Fruit fly (Drosophila melanogaster): ENCODE data around the gene CG43759.

The CG43759 gene

DNA sequence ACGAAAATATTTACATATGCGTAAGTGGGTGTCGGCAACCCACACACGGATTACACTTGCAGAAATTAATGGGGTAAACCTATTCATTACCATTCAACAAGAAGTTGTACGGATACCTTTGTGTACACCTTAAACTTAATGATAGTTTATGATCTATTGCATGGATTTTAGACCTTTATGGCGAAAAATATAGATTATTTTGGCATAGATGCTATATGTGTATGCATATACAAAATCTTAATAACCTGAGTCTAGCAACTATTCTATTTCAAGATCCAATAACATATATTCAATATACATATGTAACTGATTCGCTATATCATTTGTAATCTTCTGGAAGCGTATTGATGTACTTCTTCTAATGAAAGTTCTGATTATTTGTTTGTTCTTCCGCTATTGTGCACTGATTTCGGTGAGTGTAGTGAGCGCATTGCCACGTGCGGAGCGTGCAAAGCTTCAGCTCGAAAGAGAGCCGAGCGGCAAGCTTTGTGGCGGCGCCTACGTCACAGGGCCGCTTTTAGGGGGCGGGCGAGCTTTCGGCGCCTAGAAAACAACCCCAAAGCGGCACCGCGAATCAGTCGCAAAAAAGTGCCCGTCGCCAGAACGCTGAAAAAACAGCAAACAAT is 30.2 kb upstream of the CG43759 start, which contains the start of gene CG7378:
TSS of gene CG7378 (plus strand) at position 576 of the 626 bp plus-strand sequence.
- TF ChIP-seq Pif1B (GFP tag; optimal IDR thresholded peaks at IDR 0.05): no peak
- no peak for TF ChIP-seq CG15710 (tag; optimal IDR thresholded peaks at IDR 0.05)
- no peak for TF ChIP-seq CG9948 (tag; optimal IDR thresholded peaks at IDR 0.05)
- no peak for TF ChIP-seq CG34367 (tag; optimal IDR thresholded peaks at IDR 0.05)
- TF ChIP-seq rn (GFP tag; IDR thresholded peaks at IDR 0.05): no peak
- TF ChIP-seq CG17806 (tag; optimal IDR thresholded peaks at IDR 0.05): no peak
- TF ChIP-seq CG13204 (GFP tag; optimal IDR thresholded peaks at IDR 0.05): no peak
- TF ChIP-seq CG10348 (GFP tag; IDR thresholded peaks at IDR 0.05): no peak
- no peak for TF ChIP-seq CG8301 (tag; optimal IDR thresholded peaks at IDR 0.05)
- no peak for TF ChIP-seq CG8159 (tag; optimal IDR thresholded peaks at IDR 0.05)
- TF ChIP-seq Pif1A (GFP tag; optimal IDR thresholded peaks at IDR 0.05): no peak
- TF ChIP-seq CG14655 (GFP tag; optimal IDR thresholded peaks at IDR 0.05): no peak

DNA sequence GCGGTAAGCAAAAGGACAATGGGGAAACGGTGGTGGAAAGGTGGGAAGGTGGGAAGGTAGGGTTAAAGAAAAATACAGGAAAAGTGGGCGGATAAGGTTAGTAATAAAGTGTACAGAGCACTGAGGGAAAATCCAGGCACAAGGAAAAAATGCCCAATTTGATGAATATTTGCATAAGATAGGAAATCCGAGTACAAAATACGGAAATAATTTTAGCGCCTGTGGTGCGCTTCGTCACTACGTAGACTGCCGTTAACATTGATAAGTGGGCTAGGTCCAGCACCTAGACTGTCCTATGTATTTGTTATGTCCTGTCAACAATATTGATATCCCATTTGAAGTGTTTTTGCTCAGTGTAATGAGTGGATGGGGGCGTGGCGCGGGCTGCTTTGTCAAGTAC is 29.2 kb upstream of the CG43759 start:
- TF ChIP-seq CG34367 (tag; optimal IDR thresholded peaks at IDR 0.05) (no peak), CG8159 (tag; optimal IDR thresholded peaks at IDR 0.05) (no peak), CG12605 (GFP tag; IDR thresholded peaks at IDR 0.05) (no peak), Snoo (tag; optimal IDR thresholded peaks at IDR 0.05) (no peak), D1 (tag; optimal IDR thresholded peaks at IDR 0.05) (no peak), Pif1B (GFP tag; optimal IDR thresholded peaks at IDR 0.05) (no peak)

DNA sequence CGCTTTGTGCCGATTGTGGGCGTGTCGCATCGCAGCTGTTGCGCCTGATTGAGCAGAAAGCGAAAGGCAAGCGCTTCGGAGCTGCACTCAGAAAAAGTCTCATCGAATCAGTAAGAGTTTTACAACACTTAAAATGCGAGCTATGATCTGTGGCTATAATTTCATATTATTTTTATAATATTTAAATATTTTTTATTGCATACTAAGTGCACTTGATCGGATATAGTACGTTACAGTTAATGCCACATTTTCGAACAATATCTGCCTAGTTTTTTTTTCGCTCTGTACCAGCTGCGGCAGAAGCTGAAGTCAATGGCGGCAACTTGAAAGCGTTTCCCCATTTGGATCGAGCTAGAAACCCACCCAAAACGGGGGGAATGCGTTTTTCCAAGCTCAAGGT is 27.3 kb upstream of the CG43759 start:
- TF ChIP-seq CG8159 (tag; optimal IDR thresholded peaks at IDR 0.05) (no peak), CG34367 (tag; optimal IDR thresholded peaks at IDR 0.05) (no peak), Snoo (tag; optimal IDR thresholded peaks at IDR 0.05) (no peak), Pif1B (GFP tag; optimal IDR thresholded peaks at IDR 0.05) (no peak), fd96Ca (GFP tag; IDR thresholded peaks at IDR 0.05) (peak; percentile 11; the same call in 1 of the 3 replicates)

DNA sequence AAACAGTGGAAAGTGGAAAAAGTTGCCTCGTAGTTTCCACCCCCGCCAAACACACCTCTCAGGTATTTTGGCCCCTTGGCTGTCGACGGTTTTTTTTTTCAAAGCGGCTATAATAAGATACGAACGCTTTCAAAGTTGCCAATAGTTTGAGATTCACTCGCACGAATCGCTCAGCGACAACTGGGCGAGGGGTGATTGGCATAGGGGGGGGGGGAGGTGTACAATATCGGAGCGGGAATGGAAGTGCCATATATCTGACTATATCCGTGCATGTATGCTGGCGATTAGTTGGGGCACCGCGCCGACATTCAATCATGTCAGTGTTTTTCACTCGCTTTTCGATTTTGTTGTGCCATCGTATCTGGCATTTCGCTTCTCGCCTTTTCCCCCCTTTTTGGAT is 25.0 kb upstream of the CG43759 start:
- TF ChIP-seq EcR (GFP tag; optimal IDR thresholded peaks at IDR 0.05): no peak
- TF ChIP-seq rn (GFP tag; IDR thresholded peaks at IDR 0.05): no peak
- no peak for TF ChIP-seq CG13204 (GFP tag; optimal IDR thresholded peaks at IDR 0.05)
- TF ChIP-seq CG15710 (tag; optimal IDR thresholded peaks at IDR 0.05): no peak
- TF ChIP-seq CG17806 (tag; optimal IDR thresholded peaks at IDR 0.05): no peak
- no peak for TF ChIP-seq CG34367 (tag; optimal IDR thresholded peaks at IDR 0.05)
- TF ChIP-seq CG8159 (tag; optimal IDR thresholded peaks at IDR 0.05): no peak
- TF ChIP-seq Ets98B (GFP tag; IDR thresholded peaks at IDR 0.05): no peak
- no peak for TF ChIP-seq CG8301 (tag; optimal IDR thresholded peaks at IDR 0.05)
- TF ChIP-seq Pif1A (GFP tag; optimal IDR thresholded peaks at IDR 0.05): no peak
- no peak for TF ChIP-seq Snoo (tag; optimal IDR thresholded peaks at IDR 0.05)
- no peak for TF ChIP-seq CG10348 (GFP tag; IDR thresholded peaks at IDR 0.05)
- no peak for TF ChIP-seq CG12605 (GFP tag; IDR thresholded peaks at IDR 0.05)
- TF ChIP-seq CG32121 (GFP tag; IDR thresholded peaks at IDR 0.05): no peak
- TF ChIP-seq CG4496 (GFP tag; IDR thresholded peaks at IDR 0.05): no peak
- no peak for TF ChIP-seq fd96Ca (GFP tag; IDR thresholded peaks at IDR 0.05)

DNA sequence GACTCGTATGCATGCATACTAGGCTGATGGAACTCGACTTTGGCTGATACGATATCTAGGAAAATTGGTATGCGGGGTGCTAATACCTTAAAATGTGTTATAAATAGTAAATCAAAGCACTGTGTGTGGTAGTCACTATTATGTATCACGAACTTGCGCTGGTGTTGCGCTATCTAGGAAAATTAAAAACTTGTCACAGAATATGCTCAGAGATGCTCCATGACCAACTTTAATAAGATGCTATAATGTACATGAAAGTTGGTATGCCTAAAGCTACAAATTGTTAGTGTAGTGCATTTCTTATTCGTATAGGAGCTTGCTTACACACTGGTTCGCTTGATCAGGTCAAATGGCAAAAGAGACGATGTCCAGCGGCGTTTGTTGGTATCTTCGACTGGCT is 19.3 kb upstream of the CG43759 start:
- TF ChIP-seq CG15710 (tag; optimal IDR thresholded peaks at IDR 0.05) (no peak), D1 (tag; optimal IDR thresholded peaks at IDR 0.05) (no peak), CG17806 (tag; optimal IDR thresholded peaks at IDR 0.05) (no peak), EcR (GFP tag; optimal IDR thresholded peaks at IDR 0.05) (no peak), Pif1B (GFP tag; optimal IDR thresholded peaks at IDR 0.05) (no peak), CG13204 (GFP tag; optimal IDR thresholded peaks at IDR 0.05) (no peak), gl (tag; optimal IDR thresholded peaks at IDR 0.05) (no peak), rn (GFP tag; IDR thresholded peaks at IDR 0.05) (no peak), fd96Ca (GFP tag; IDR thresholded peaks at IDR 0.05) (no peak), Snoo (tag; optimal IDR thresholded peaks at IDR 0.05) (no peak), CG8301 (tag; optimal IDR thresholded peaks at IDR 0.05) (no peak)

dm6 chrX:18913359-18913758 is 16.8 kb upstream of the CG43759 start:
- TF ChIP-seq EcR (GFP tag; optimal IDR thresholded peaks at IDR 0.05) (no peak), CG12605 (GFP tag; IDR thresholded peaks at IDR 0.05) (no peak), CG8159 (tag; optimal IDR thresholded peaks at IDR 0.05) (peak; percentile 10), CG9948 (tag; optimal IDR thresholded peaks at IDR 0.05) (no peak)

- TF ChIP-seq CG34367 (tag; optimal IDR thresholded peaks at IDR 0.05): no peak
- no peak for TF ChIP-seq CG14655 (GFP tag; optimal IDR thresholded peaks at IDR 0.05)
- TF ChIP-seq CG13204 (GFP tag; optimal IDR thresholded peaks at IDR 0.05): no peak
These were observed 16.4 kb upstream of the CG43759 start for dm6 chrX:18913764-18914163.

DNA sequence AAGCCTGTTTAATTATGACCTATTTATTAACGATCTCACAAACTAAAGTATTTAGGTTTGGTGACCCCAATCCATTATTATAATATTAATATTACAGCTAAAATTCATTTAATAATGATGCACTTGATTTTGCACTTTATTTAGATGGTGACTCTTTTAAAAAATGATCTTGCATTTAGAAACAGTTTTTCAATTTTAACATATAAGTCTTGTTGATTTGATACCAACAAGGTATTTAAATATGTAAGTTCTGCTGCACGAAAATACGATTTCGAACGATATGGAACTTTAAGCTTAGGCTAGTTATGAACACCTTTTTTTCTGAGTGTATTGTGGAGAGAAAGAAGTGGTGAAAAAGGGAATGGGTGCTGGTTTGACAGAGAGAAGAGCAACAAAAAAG is 16.0 kb upstream of the CG43759 start:
- TF ChIP-seq CG15710 (tag; optimal IDR thresholded peaks at IDR 0.05): peak; percentile 41
- TF ChIP-seq CG8159 (tag; optimal IDR thresholded peaks at IDR 0.05): peak; percentile 54
- no peak for TF ChIP-seq CG32121 (GFP tag; IDR thresholded peaks at IDR 0.05)
- TF ChIP-seq CG17806 (tag; optimal IDR thresholded peaks at IDR 0.05): peak; percentile 20
- peak; percentile 33 for TF ChIP-seq CG9948 (tag; optimal IDR thresholded peaks at IDR 0.05)
- TF ChIP-seq CG14655 (GFP tag; optimal IDR thresholded peaks at IDR 0.05): peak; percentile 39
